Fruit fly (Drosophila melanogaster): ENCODE data around the gene gro.

The gro gene

DNA sequence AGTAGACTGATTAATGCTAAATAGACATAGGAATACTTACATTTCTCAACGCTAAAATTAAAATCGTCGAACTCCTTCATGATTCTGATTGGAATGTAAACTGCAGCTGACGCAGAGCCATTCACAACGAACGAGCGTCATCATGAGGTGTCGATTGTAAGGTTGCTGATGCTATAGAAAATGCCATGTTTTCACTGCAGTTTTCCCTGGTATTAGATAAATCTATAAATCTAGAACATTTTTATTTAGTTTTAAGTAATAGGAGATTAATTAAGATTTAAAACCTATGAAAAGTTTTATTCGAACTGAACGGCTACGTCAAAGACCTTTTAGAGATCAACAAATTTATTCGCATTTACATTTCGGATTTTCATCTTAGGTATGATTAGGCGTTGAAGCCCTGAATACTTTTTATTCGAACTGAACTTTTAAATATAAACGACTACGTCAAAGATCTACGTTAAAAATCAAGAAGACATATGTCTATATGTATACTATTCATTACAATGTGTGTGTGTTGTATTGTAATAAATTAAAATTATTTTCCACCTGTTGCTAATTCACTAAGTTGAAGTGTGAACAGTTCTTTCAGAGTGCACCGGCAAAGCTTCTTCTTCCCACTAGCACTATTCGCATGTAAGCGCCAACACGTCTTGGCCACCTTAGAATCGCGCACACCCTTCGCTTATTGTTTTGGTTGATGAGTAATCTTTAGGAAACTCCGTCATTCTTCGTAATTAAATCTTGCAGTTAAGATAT, 10.8 kb downstream of the gro start, which contains the start of the genes Exo84 and Vps2 (continued):
- TF ChIP-seq Hr4 (GFP tag; optimal IDR thresholded peaks at IDR 0.05), result no peak
- no peak for TF ChIP-seq CG7368 (GFP tag; optimal IDR thresholded peaks at IDR 0.05)
- no peak for TF ChIP-seq CG6808 (GFP tag; optimal IDR thresholded peaks at IDR 0.05)
- TF ChIP-seq Eip93F (GFP tag; optimal IDR thresholded peaks at IDR 0.05), result no peak
- no peak for TF ChIP-seq CG8319 (GFP tag; optimal IDR thresholded peaks at IDR 0.05)
- TF ChIP-seq acj6 (GFP tag; optimal IDR thresholded peaks at IDR 0.05), result peak; percentile 59
- no peak for TF ChIP-seq CG16779 (tag; optimal IDR thresholded peaks at IDR 0.05)
- TF ChIP-seq Sox15 (GFP tag; optimal IDR thresholded peaks at IDR 0.05), result peak; percentile 73
- TF ChIP-seq Hr39 (GFP tag; optimal IDR thresholded peaks at IDR 0.05), result peak; percentile 69
- peak; percentile 70 for TF ChIP-seq Eip78C (GFP tag)
- no peak for TF ChIP-seq fd59A (GFP tag; optimal IDR thresholded peaks at IDR 0.05)
- no peak for TF ChIP-seq Sox102F (GFP tag; optimal IDR thresholded peaks at IDR 0.05)
- no peak for TF ChIP-seq Smox (GFP tag; optimal IDR thresholded peaks at IDR 0.05)
- 0 out of 2 replicates have a peak, but pooled peaks have one; percentile 19 for TF ChIP-seq Gug (GFP tag; IDR thresholded peaks at IDR 0.05)
- TF ChIP-seq Lpt (GFP tag; optimal IDR thresholded peaks at IDR 0.05), result no peak
- no peak for TF ChIP-seq CG15336 (GFP tag; IDR thresholded peaks at IDR 0.05)
- peak; percentile 39 for TF ChIP-seq Ets21C (GFP tag; optimal IDR thresholded peaks at IDR 0.05)
- TF ChIP-seq CG6792 (GFP tag; optimal IDR thresholded peaks at IDR 0.05), result peak; percentile 9
- TF ChIP-seq Met (GFP tag; optimal IDR thresholded peaks at IDR 0.05), result no peak
- no peak for TF ChIP-seq Ets96B (tag; optimal IDR thresholded peaks at IDR 0.05)
- no peak for TF ChIP-seq net (GFP tag; optimal IDR thresholded peaks at IDR 0.05)
- peak in 1 of 2 experiments; percentile 23 for TF ChIP-seq salr (GFP tag; optimal IDR thresholded peaks at IDR 0.05)
- TF ChIP-seq esn (GFP tag; optimal IDR thresholded peaks at IDR 0.05), result peak; percentile 67
- no peak for TF ChIP-seq pdm3 (GFP tag; optimal IDR thresholded peaks at IDR 0.05)
- no peak for TF ChIP-seq OdsH (GFP tag; optimal IDR thresholded peaks at IDR 0.05)
- TF ChIP-seq CG31627 (GFP tag; optimal IDR thresholded peaks at IDR 0.05), result peak; percentile 63
- TF ChIP-seq CG11762 (GFP tag; optimal IDR thresholded peaks at IDR 0.05; ENCODE audit: insufficient read depth), result peak; percentile 28
- no peak for TF ChIP-seq achi (GFP tag; optimal IDR thresholded peaks at IDR 0.05)

DNA sequence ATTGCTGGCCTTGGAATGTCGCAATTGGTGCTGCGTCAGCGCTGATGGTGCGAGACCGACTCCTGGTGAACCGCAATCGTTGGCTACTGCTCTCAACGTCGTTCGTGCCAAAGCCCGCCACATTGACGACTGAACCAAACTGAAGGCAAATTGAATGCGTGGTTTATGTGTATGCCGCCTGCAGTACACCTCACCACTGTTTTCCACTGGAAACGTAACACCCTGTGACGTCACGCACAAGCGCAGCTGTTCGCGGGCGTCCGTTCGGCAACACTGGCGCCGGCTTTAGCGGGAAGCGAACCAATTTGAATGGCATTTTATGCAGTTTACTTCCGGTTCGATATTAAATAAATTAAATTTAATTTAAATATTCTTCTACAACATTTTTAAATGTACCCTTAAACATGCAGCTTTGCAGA, 13.7 kb downstream of the gro start, which contains the start of gene Cmpk:
Gene Cmpk (minus strand): TSS at position 225 of the 419 bp plus-strand sequence.
- TF ChIP-seq CG6792 (GFP tag; optimal IDR thresholded peaks at IDR 0.05) (peak; percentile 68), lz (GFP tag; optimal IDR thresholded peaks at IDR 0.05) (peak; percentile 55), Lpt (GFP tag; optimal IDR thresholded peaks at IDR 0.05) (no peak), svp (GFP tag) (peak; percentile 91), Ets21C (GFP tag; optimal IDR thresholded peaks at IDR 0.05) (no peak), Met (GFP tag; optimal IDR thresholded peaks at IDR 0.05) (peak; percentile 74), Sox15 (GFP tag; optimal IDR thresholded peaks at IDR 0.05) (no peak), Hr4 (GFP tag; optimal IDR thresholded peaks at IDR 0.05) (no peak), Hr38 (GFP tag; optimal IDR thresholded peaks at IDR 0.05) (no peak), vri (GFP tag; optimal IDR thresholded peaks at IDR 0.05) (peak; percentile 97), CG6276 (GFP tag; optimal IDR thresholded peaks at IDR 0.05) (no peak), Blimp-1 (GFP tag; optimal IDR thresholded peaks at IDR 0.05) (no peak), CG8632 (GFP tag; optimal IDR thresholded peaks at IDR 0.05) (peak; percentile 53), topi (GFP tag; optimal IDR thresholded peaks at IDR 0.05) (peak; percentile 69), CG1621 (tag; optimal IDR thresholded peaks at IDR 0.05) (peak; percentile 46), CG10669 (GFP tag; optimal IDR thresholded peaks at IDR 0.05) (no peak), cyc (GFP tag; optimal IDR thresholded peaks at IDR 0.05) (peak; percentile 63), Eip78C (GFP tag) (peak; percentile 95), salr (GFP tag; optimal IDR thresholded peaks at IDR 0.05) (peak in 1 of 2 experiments; percentile 58), CG16779 (tag; optimal IDR thresholded peaks at IDR 0.05) (no peak), CG6808 (GFP tag; optimal IDR thresholded peaks at IDR 0.05) (no peak), CG15336 (GFP tag; IDR thresholded peaks at IDR 0.05) (peak; percentile 40; the same call in 1 of the 2 replicates), CG6163 (GFP tag; IDR thresholded peaks at IDR 0.05) (peak; percentile 81), fd85E (GFP tag; optimal IDR thresholded peaks at IDR 0.05) (peak; percentile 54), spab (GFP tag; optimal IDR thresholded peaks at IDR 0.05) (no peak), Ets96B (tag; optimal IDR thresholded peaks at IDR 0.05) (peak; percentile 1), CG6854 (GFP tag; optimal IDR thresholded peaks at IDR 0.05) (peak; percentile 93), CG3032 (tag; optimal IDR thresholded peaks at IDR 0.05) (peak; percentile 22), Eip93F (GFP tag; optimal IDR thresholded peaks at IDR 0.05) (no peak), CG11762 (GFP tag; optimal IDR thresholded peaks at IDR 0.05; ENCODE audit: insufficient read depth) (no peak), CG4318 (GFP tag; optimal IDR thresholded peaks at IDR 0.05) (no peak), dsx (GFP tag; optimal IDR thresholded peaks at IDR 0.05; ENCODE audit: poor library complexity, severe bottlenecking) (peak; percentile 35), CG34406 (GFP tag; optimal IDR thresholded peaks at IDR 0.05) (peak; percentile 70), CG3919 (GFP tag; optimal IDR thresholded peaks at IDR 0.05) (peak; percentile 82)
